Fruit fly (Drosophila melanogaster): ENCODE results near the gene CG11374.

- TF ChIP-seq CG33017 (tag; optimal IDR thresholded peaks at IDR 0.05) (peak; percentile 32), bab1 (GFP tag; optimal IDR thresholded peaks at IDR 0.05) (peak; percentile 43)
These were observed 4.0 kb upstream of the CG11374 start for dm6 chr2L:71869-72751.
